Worm (Caenorhabditis elegans) whole organism, late embryonic: ENCODE results near the gene dpy-17.
A peak's percentile ranks its signal among the peaks of the same experiment; 100 is the strongest.

Source experiments
- K02D7.2 ChIP-seq: sonication (generic microtip); optimal IDR thresholded peaks from 2 replicates; lab custom pipeline; 2017; ENCODE audit warnings: mild to moderate bottlenecking, missing genetic modification characterization, missing compliant biosample characterization
- T23F11.4 ChIP-seq: fragments of 200-800 bp; sonication (Bioruptor generic); optimal IDR thresholded peaks from 2 replicates; lab custom pipeline; 2018; ENCODE audit warnings: mild to moderate bottlenecking, missing genetic modification characterization, missing compliant biosample characterization
- Y22D7AL.16 ChIP-seq: sonication (generic microtip); optimal IDR thresholded peaks from 2 replicates; lab custom pipeline; 2016; ENCODE audit warnings: missing genetic modification characterization, missing compliant biosample characterization
- ahr-1 ChIP-seq: sonication (generic microtip); optimal IDR thresholded peaks from 2 replicates; lab custom pipeline; 2016; ENCODE audit warnings: missing genetic modification characterization, missing compliant biosample characterization
- ama-1 ChIP-seq: fragments of 150-350 bp; optimal IDR thresholded peaks from 2 replicates; lab custom pipeline; 2014
- ceh-18 ChIP-seq: sonication (generic microtip); optimal IDR thresholded peaks from 2 replicates; lab custom pipeline; 2016; ENCODE audit warnings: missing genetic modification characterization, missing compliant biosample characterization
- ceh-22 ChIP-seq: sonication (generic microtip); optimal IDR thresholded peaks from 2 replicates; lab custom pipeline; 2017; ENCODE audit warnings: missing biosample characterization, missing genetic modification characterization
- ceh-30 ChIP-seq: fragments of 150-350 bp; optimal IDR thresholded peaks from 2 replicates; lab custom pipeline; 2014; ENCODE audit warnings: missing biosample characterization, missing genetic modification characterization
- ceh-31 ChIP-seq: sonication (generic microtip); optimal IDR thresholded peaks from 2 replicates; lab custom pipeline; 2016; ENCODE audit warnings: missing genetic modification characterization, missing compliant biosample characterization
- ceh-34 ChIP-seq: sonication (generic microtip); optimal IDR thresholded peaks from 2 replicates; lab custom pipeline; 2016; ENCODE audit warnings: mild to moderate bottlenecking, missing genetic modification characterization, missing compliant biosample characterization
- ceh-45 ChIP-seq: fragments of 200-800 bp; sonication (Bioruptor generic); IDR thresholded peaks from 2 replicates; pipeline ENCODE4 v1.3.6; 2022; ENCODE audit warnings: missing genetic modification reagents, missing genetic modification characterization, missing compliant biosample characterization
- ceh-9 ChIP-seq: sonication (generic microtip); optimal IDR thresholded peaks from 2 replicates; lab custom pipeline; 2016; ENCODE audit warnings: mild to moderate bottlenecking, missing genetic modification characterization, inconsistent platforms, missing compliant biosample characterization
- dmd-4 ChIP-seq: sonication (generic microtip); optimal IDR thresholded peaks from 2 replicates; lab custom pipeline; 2016; ENCODE audit warnings: borderline replicate concordance, missing genetic modification characterization, missing compliant biosample characterization
- elt-2 ChIP-seq: sonication (generic microtip); optimal IDR thresholded peaks from 2 replicates; lab custom pipeline; 2016; ENCODE audit warnings: missing genetic modification reagents, missing genetic modification characterization, missing compliant biosample characterization
- elt-4 ChIP-seq: sonication (generic microtip); optimal IDR thresholded peaks from 2 replicates; lab custom pipeline; 2016; ENCODE audit warnings: missing genetic modification characterization, missing compliant biosample characterization
- ets-4 ChIP-seq: sonication (generic microtip); optimal IDR thresholded peaks from 2 replicates; lab custom pipeline; 2016; ENCODE audit warnings: missing genetic modification characterization, missing compliant biosample characterization
- fkh-10 ChIP-seq: fragments of 150-350 bp; optimal IDR thresholded peaks from 2 replicates; lab custom pipeline; 2014; ENCODE audit warnings: missing biosample characterization, missing genetic modification reagents, missing genetic modification characterization
- fkh-6 ChIP-seq: sonication (generic microtip); optimal IDR thresholded peaks from 2 replicates; lab custom pipeline; 2016; ENCODE audit warnings: missing genetic modification characterization, missing compliant biosample characterization
- gmeb-2 ChIP-seq: sonication (generic microtip); optimal IDR thresholded peaks from 2 replicates; lab custom pipeline; 2016; ENCODE audit warnings: missing genetic modification characterization, inconsistent platforms, missing compliant biosample characterization
- hlh-13 ChIP-seq: fragments of 200-800 bp; sonication (Bioruptor generic); optimal IDR thresholded peaks from 2 replicates; lab custom pipeline; 2018; ENCODE audit warnings: mild to moderate bottlenecking, missing genetic modification characterization, missing compliant biosample characterization
- hlh-15 ChIP-seq: sonication (generic microtip); optimal IDR thresholded peaks from 2 replicates; lab custom pipeline; 2016; ENCODE audit warnings: missing genetic modification characterization, missing compliant biosample characterization
- hlh-6 ChIP-seq: sonication (generic microtip); optimal IDR thresholded peaks from 2 replicates; lab custom pipeline; 2016; ENCODE audit warnings: missing genotype, missing genetic modification characterization, missing compliant biosample characterization
- mec-3 ChIP-seq: sonication (generic microtip); optimal IDR thresholded peaks from 2 replicates; lab custom pipeline; 2016; ENCODE audit warnings: borderline replicate concordance, missing genetic modification characterization, missing compliant biosample characterization
- nhr-11 ChIP-seq: fragments of 150-350 bp; optimal IDR thresholded peaks from 2 replicates; lab custom pipeline; 2014; ENCODE audit warnings: missing biosample characterization, missing genetic modification characterization
- pha-4 ChIP-seq: fragments of 150-350 bp; optimal IDR thresholded peaks from 2 replicates; lab custom pipeline; 2018; ENCODE audit warnings: missing biosample characterization, missing genetic modification reagents, missing genetic modification characterization
- pros-1 ChIP-seq: fragments of 150-350 bp; optimal IDR thresholded peaks from 2 replicates; lab custom pipeline; 2014; ENCODE audit warnings: missing biosample characterization, missing genetic modification reagents, missing genetic modification characterization
- ref-2 ChIP-seq: sonication (generic microtip); optimal IDR thresholded peaks from 2 replicates; lab custom pipeline; 2016; ENCODE audit warnings: missing genetic modification characterization, missing compliant biosample characterization
- sdc-2 ChIP-seq: sonication (generic microtip); optimal IDR thresholded peaks from 2 replicates; lab custom pipeline; 2016; ENCODE audit warnings: missing genotype, missing genetic modification characterization, missing compliant biosample characterization
- syd-9 ChIP-seq: sonication (generic microtip); optimal IDR thresholded peaks from 2 replicates; lab custom pipeline; 2016; ENCODE audit warnings: mild to moderate bottlenecking, missing genetic modification characterization, moderate library complexity, missing compliant biosample characterization
- tbx-2 ChIP-seq: sonication (generic microtip); optimal IDR thresholded peaks from 2 replicates; lab custom pipeline; 2016; ENCODE audit warnings: missing genetic modification characterization, missing compliant biosample characterization
- tbx-7 ChIP-seq: sonication (generic microtip); optimal IDR thresholded peaks from 2 replicates; lab custom pipeline; 2016; ENCODE audit warnings: missing genotype, missing genetic modification characterization, missing compliant biosample characterization
- unc-3 ChIP-seq, 2 experiments: fragments of 200-800 bp in 1 of 2; sonication (Bioruptor generic) in 1 of 2; sonication (generic microtip) in 1 of 2; conservative IDR thresholded peaks in 1 of 2; optimal IDR thresholded peaks in 1 of 2; 2 replicates each; pipeline versions ENCODE4 v1.3.6 to Lab custom; 2016 to 2022; ENCODE audit warnings: missing compliant biosample characterization in 2 of 2, missing genetic modification characterization in 2 of 2, missing genetic modification reagents in 1 of 2
- unc-42 ChIP-seq: sonication (generic microtip); optimal IDR thresholded peaks from 2 replicates; lab custom pipeline; 2016; ENCODE audit warnings: missing genotype, missing genetic modification characterization, missing compliant biosample characterization
- unc-55 ChIP-seq: sonication (generic microtip); optimal IDR thresholded peaks from 2 replicates; lab custom pipeline; 2017; ENCODE audit warnings: missing biosample characterization, missing genetic modification reagents, missing genetic modification characterization
- unc-86 ChIP-seq: sonication (generic microtip); optimal IDR thresholded peaks from 2 replicates; lab custom pipeline; 2016; ENCODE audit warnings: missing genetic modification characterization, missing compliant biosample characterization

dpy-17 gene

DNA sequence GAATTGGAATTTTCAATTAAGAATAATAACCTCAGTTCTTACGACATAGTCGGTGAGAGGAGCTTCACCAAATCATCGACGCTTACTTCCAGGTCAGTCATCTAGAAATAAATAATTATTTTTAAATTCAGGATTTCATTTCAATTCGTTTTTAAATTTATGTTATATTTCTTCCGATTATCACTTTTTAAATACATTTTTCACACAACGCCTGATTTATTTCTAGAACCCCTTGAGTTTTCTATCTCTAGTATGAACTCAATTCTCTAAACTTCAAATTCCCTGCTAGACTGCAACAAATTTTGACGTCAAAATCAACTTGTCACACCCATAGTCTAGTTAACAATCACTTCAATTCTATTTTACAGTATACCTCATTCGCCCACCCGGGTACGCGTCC, 42.3 kb downstream of the dpy-17 start, which contains the start of gene Y54H5A.2:
TSS of gene Y54H5A.2 (minus strand) at position 101 of the 400 bp plus-strand sequence.
- TF ChIP-seq gmeb-2 (tag; lab: Kevin White, UChicago) (no peak), ets-4 (no peak), mec-3 (tag; lab: Kevin White, UChicago) (no peak), ama-1 (no peak), syd-9 (no peak), hlh-6 (no peak), dmd-4 (no peak), pha-4 (tag; lab: Kevin White, UChicago) (no peak), ceh-34 (tag; lab: Kevin White, UChicago) (no peak), pros-1 (no peak), Y22D7AL.16 (tag; lab: Kevin White, UChicago) (no peak), ceh-30 (tag; lab: Kevin White, UChicago) (no peak), unc-3 (GFP tag; conservative IDR thresholded peaks at IDR 0.05; lab: Robert Waterston, UW) (no peak), unc-3 (tag; optimal IDR thresholded peaks at IDR 0.05; lab: Kevin White, UChicago) (no peak), ahr-1 (tag; lab: Kevin White, UChicago) (no peak), unc-86 (tag; lab: Kevin White, UChicago) (no peak), tbx-7 (tag; lab: Kevin White, UChicago) (no peak), hlh-13 (GFP tag; lab: Kevin White, UChicago) (no peak)

DNA sequence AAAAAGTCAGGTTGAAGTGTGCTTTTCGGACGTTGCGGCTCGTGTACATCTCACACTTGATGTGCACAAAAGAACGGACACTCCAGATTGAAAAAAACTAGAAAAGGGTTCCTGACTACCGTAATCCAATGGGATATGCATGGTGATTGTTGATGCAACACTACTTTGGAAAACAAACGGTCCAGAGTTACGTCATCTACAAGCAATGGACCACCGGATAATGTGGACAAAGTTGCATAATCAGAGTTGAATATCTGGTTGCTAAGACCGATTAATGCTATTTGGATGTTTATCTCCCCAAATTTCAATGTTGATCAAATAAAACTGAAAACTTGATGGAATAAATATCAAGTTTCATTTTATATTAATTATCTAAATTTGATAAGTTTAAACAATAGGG, 42.9 kb downstream of the dpy-17 start:
- TF ChIP-seq ceh-18 (tag; lab: Kevin White, UChicago) (no peak), unc-42 (tag; lab: Kevin White, UChicago) (no peak), tbx-2 (tag; lab: Kevin White, UChicago) (peak; percentile 68), syd-9 (no peak), mec-3 (tag; lab: Kevin White, UChicago) (no peak), hlh-15 (no peak), fkh-10 (GFP tag; lab: Kevin White, UChicago) (no peak), ceh-34 (tag; lab: Kevin White, UChicago) (no peak), Y22D7AL.16 (tag; lab: Kevin White, UChicago) (no peak)
- TF ChIP-seq, all 69 proteins: peak for 1

ce11 chrIII:5150980-5151379, 43.9 kb downstream of the dpy-17 start:
- TF ChIP-seq unc-42 (tag; lab: Kevin White, UChicago) (no peak), unc-55 (GFP tag; lab: Kevin White, UChicago) (peak; percentile 33), tbx-2 (tag; lab: Kevin White, UChicago) (peak; percentile 85)

- TF ChIP-seq sdc-2 (no peak), hlh-15 (no peak), K02D7.2 (no peak), ceh-9 (tag; lab: Kevin White, UChicago) (no peak), elt-2 (peak; percentile 13), T23F11.4 (GFP tag; lab: Kevin White, UChicago) (no peak), ceh-31 (peak; percentile 11), elt-4 (tag; lab: Kevin White, UChicago) (no peak), pros-1 (no peak)
- TF ChIP-seq, all 69 proteins: peak for 2
These were observed 46.0 kb downstream of the dpy-17 start, which contains the start of the genes rbm-42 and grwd-1 for ce11 chrIII:5153137-5153536. Gene rbm-42 (minus strand): TSS chrIII:5153229. Gene grwd-1 (plus strand): TSS chrIII:5153464.

ce11 chrIII:5155393-5155792, 48.3 kb downstream of the dpy-17 start:
- TF ChIP-seq fkh-6 (tag; lab: Kevin White, UChicago): no peak
- no peak for TF ChIP-seq ref-2 (tag; lab: Kevin White, UChicago)
- no peak for TF ChIP-seq ceh-45 (GFP tag; lab: Robert Waterston, UW)
- TF ChIP-seq ceh-22: no peak
- TF ChIP-seq nhr-11 (tag; lab: Kevin White, UChicago): no peak
- TF ChIP-seq tbx-7 (tag; lab: Kevin White, UChicago): no peak
